Worm (Caenorhabditis elegans): Measurements from ENCODE around the gene T28C12.6.

The T28C12.6 gene

ce11 chrV:6336108-6336507, at the start of gene T28C12.6:
Gene T28C12.6, minus strand, starts transcription at chrV:6336119.
- no peak for TF ChIP-seq cog-1 (tag; optimal IDR thresholded peaks at IDR 0.05)
- no peak for TF ChIP-seq tab-1 (GFP tag; IDR thresholded peaks at IDR 0.05)
- TF ChIP-seq ref-1 (GFP tag; conservative IDR thresholded peaks at IDR 0.05), result no peak
- no peak for TF ChIP-seq ztf-23 (GFP tag; IDR thresholded peaks at IDR 0.05)
- TF ChIP-seq med-1 (GFP tag; optimal IDR thresholded peaks at IDR 0.05; ENCODE audit: insufficient read depth), result no peak
- no peak for TF ChIP-seq T22C8.4 (GFP tag; IDR thresholded peaks at IDR 0.05)
- no peak for TF ChIP-seq klf-2 (GFP tag; conservative IDR thresholded peaks at IDR 0.05)

- TF ChIP-seq ztf-23 (GFP tag; IDR thresholded peaks at IDR 0.05), result no peak
- TF ChIP-seq med-1 (GFP tag; optimal IDR thresholded peaks at IDR 0.05; ENCODE audit: insufficient read depth), result no peak
- no peak for TF ChIP-seq ztf-29 (GFP tag; IDR thresholded peaks at IDR 0.05)
- TF ChIP-seq flt-1 (GFP tag; IDR thresholded peaks at IDR 0.05), result no peak
- TF ChIP-seq cog-1 (tag; optimal IDR thresholded peaks at IDR 0.05), result no peak
- TF ChIP-seq klf-2 (GFP tag; conservative IDR thresholded peaks at IDR 0.05), result no peak
- no peak for TF ChIP-seq ref-1 (GFP tag; conservative IDR thresholded peaks at IDR 0.05)
- no peak for TF ChIP-seq T22C8.4 (GFP tag; IDR thresholded peaks at IDR 0.05)
Measured at ce11 chrV:6374844-6375243, 38.9 kb upstream of the T28C12.6 start, which contains the start of gene F13H6.5. Gene F13H6.5, minus strand, starts transcription at chrV:6374944.

ce11 chrV:6368494-6368893, 32.6 kb upstream of the T28C12.6 start:
- no peak for TF ChIP-seq ref-1 (GFP tag; conservative IDR thresholded peaks at IDR 0.05)
- no peak for TF ChIP-seq ztf-23 (GFP tag; IDR thresholded peaks at IDR 0.05)
- no peak for TF ChIP-seq cog-1 (tag; optimal IDR thresholded peaks at IDR 0.05)
- no peak for TF ChIP-seq flt-1 (GFP tag; IDR thresholded peaks at IDR 0.05)

ce11 chrV:6365597-6365996, 29.7 kb upstream of the T28C12.6 start, which contains the start of gene cest-33:
Gene cest-33, minus strand, starts transcription at chrV:6365671.
- no peak for TF ChIP-seq ref-1 (GFP tag; conservative IDR thresholded peaks at IDR 0.05)
- TF ChIP-seq med-1 (GFP tag; optimal IDR thresholded peaks at IDR 0.05; ENCODE audit: insufficient read depth), result no peak
- no peak for TF ChIP-seq flt-1 (GFP tag; IDR thresholded peaks at IDR 0.05)

- TF ChIP-seq tab-1 (GFP tag; IDR thresholded peaks at IDR 0.05) (no peak), cog-1 (tag; optimal IDR thresholded peaks at IDR 0.05) (no peak), ztf-23 (GFP tag; IDR thresholded peaks at IDR 0.05) (no peak), T22C8.4 (GFP tag; IDR thresholded peaks at IDR 0.05) (no peak), ztf-29 (GFP tag; IDR thresholded peaks at IDR 0.05) (no peak), flt-1 (GFP tag; IDR thresholded peaks at IDR 0.05) (no peak), klf-2 (GFP tag; conservative IDR thresholded peaks at IDR 0.05) (no peak), med-1 (GFP tag; optimal IDR thresholded peaks at IDR 0.05; ENCODE audit: insufficient read depth) (no peak), ref-1 (GFP tag; conservative IDR thresholded peaks at IDR 0.05) (no peak)
Measured at ce11 chrV:6364806-6365205, 28.9 kb upstream of the T28C12.6 start.

ce11 chrV:6361688-6362087, 25.8 kb upstream of the T28C12.6 start:
- TF ChIP-seq med-1 (GFP tag; optimal IDR thresholded peaks at IDR 0.05; ENCODE audit: insufficient read depth) (no peak), T22C8.4 (GFP tag; IDR thresholded peaks at IDR 0.05) (no peak), cog-1 (tag; optimal IDR thresholded peaks at IDR 0.05) (no peak), ref-1 (GFP tag; conservative IDR thresholded peaks at IDR 0.05) (no peak), ztf-29 (GFP tag; IDR thresholded peaks at IDR 0.05) (no peak)

ce11 chrV:6359522-6359921, 23.6 kb upstream of the T28C12.6 start:
- TF ChIP-seq T22C8.4 (GFP tag; IDR thresholded peaks at IDR 0.05) (no peak), ztf-23 (GFP tag; IDR thresholded peaks at IDR 0.05) (no peak), med-1 (GFP tag; optimal IDR thresholded peaks at IDR 0.05; ENCODE audit: insufficient read depth) (no peak), cog-1 (tag; optimal IDR thresholded peaks at IDR 0.05) (no peak)

- TF ChIP-seq ztf-23 (GFP tag; IDR thresholded peaks at IDR 0.05) (no peak), klf-2 (GFP tag; conservative IDR thresholded peaks at IDR 0.05) (no peak)
Measured at ce11 chrV:6358709-6359108, 22.8 kb upstream of the T28C12.6 start.

ce11 chrV:6357236-6357635, 21.3 kb upstream of the T28C12.6 start:
- no peak for TF ChIP-seq ref-1 (GFP tag; conservative IDR thresholded peaks at IDR 0.05)
- no peak for TF ChIP-seq T22C8.4 (GFP tag; IDR thresholded peaks at IDR 0.05)
- TF ChIP-seq cog-1 (tag; optimal IDR thresholded peaks at IDR 0.05), result no peak
- no peak for TF ChIP-seq flt-1 (GFP tag; IDR thresholded peaks at IDR 0.05)
- no peak for TF ChIP-seq ztf-23 (GFP tag; IDR thresholded peaks at IDR 0.05)
- TF ChIP-seq tab-1 (GFP tag; IDR thresholded peaks at IDR 0.05), result no peak
- TF ChIP-seq ztf-29 (GFP tag; IDR thresholded peaks at IDR 0.05), result no peak
- TF ChIP-seq klf-2 (GFP tag; conservative IDR thresholded peaks at IDR 0.05), result no peak
- no peak for TF ChIP-seq med-1 (GFP tag; optimal IDR thresholded peaks at IDR 0.05; ENCODE audit: insufficient read depth)

- TF ChIP-seq med-1 (GFP tag; optimal IDR thresholded peaks at IDR 0.05; ENCODE audit: insufficient read depth), result no peak
- no peak for TF ChIP-seq T22C8.4 (GFP tag; IDR thresholded peaks at IDR 0.05)
- TF ChIP-seq ztf-23 (GFP tag; IDR thresholded peaks at IDR 0.05), result no peak
- TF ChIP-seq cog-1 (tag; optimal IDR thresholded peaks at IDR 0.05), result no peak
- no peak for TF ChIP-seq ztf-29 (GFP tag; IDR thresholded peaks at IDR 0.05)
- no peak for TF ChIP-seq tab-1 (GFP tag; IDR thresholded peaks at IDR 0.05)
- TF ChIP-seq klf-2 (GFP tag; conservative IDR thresholded peaks at IDR 0.05), result no peak
- TF ChIP-seq ref-1 (GFP tag; conservative IDR thresholded peaks at IDR 0.05), result no peak
Measured at ce11 chrV:6355975-6356441, 20.1 kb upstream of the T28C12.6 start, which contains the start of gene bcl-11. Gene bcl-11, plus strand, starts transcription at chrV:6356025.

- no peak for TF ChIP-seq T22C8.4 (GFP tag; IDR thresholded peaks at IDR 0.05)
- no peak for TF ChIP-seq ref-1 (GFP tag; conservative IDR thresholded peaks at IDR 0.05)
Measured at ce11 chrV:6355412-6355811, 19.5 kb upstream of the T28C12.6 start.

All from whole organism, midembryonic.